Fruit fly (Drosophila melanogaster): Measurements from ENCODE around the gene CG42266.

The CG42266 gene

dm6 chr2L:16325515-16326257, 14.5 kb downstream of the CG42266 start, which contains the start of gene cact (continued):
- TF ChIP-seq CG12236 (GFP tag; optimal IDR thresholded peaks at IDR 0.05) (peak; percentile 92), Hr51 (GFP tag; optimal IDR thresholded peaks at IDR 0.05) (peak; percentile 92 to 93), H15 (GFP tag; IDR thresholded peaks at IDR 0.05) (peak; percentile 88; the same call in 2 of the 3 replicates), CG13287 (GFP tag; IDR thresholded peaks at IDR 0.05; ENCODE audit: partially characterized antibody) (peak; percentile 68), lilli (GFP tag; optimal IDR thresholded peaks at IDR 0.05) (peak; percentile 97), CG12659 (GFP tag; optimal IDR thresholded peaks at IDR 0.05) (peak; percentile 95), CG9215 (GFP tag; IDR thresholded peaks at IDR 0.05) (peak; percentile 85), zf30C (GFP tag; optimal IDR thresholded peaks at IDR 0.05) (no peak), CG3281 (GFP tag; optimal IDR thresholded peaks at IDR 0.05) (peak; percentile 89), CG5180 (GFP tag; optimal IDR thresholded peaks at IDR 0.05) (peak; percentile 57), tgo (GFP tag; IDR thresholded peaks at IDR 0.05) (peak; percentile 90), row (GFP tag; IDR thresholded peaks at IDR 0.05) (peak; percentile 98), Dp (GFP tag; optimal IDR thresholded peaks at IDR 0.05) (peak; percentile 69), CG10366 (GFP tag; IDR thresholded peaks at IDR 0.05) (peak; percentile 89), CG8944 (GFP tag; optimal IDR thresholded peaks at IDR 0.05) (peak; percentile 91), CG3407 (GFP tag; optimal IDR thresholded peaks at IDR 0.05) (peak; percentile 79), dm (GFP tag; optimal IDR thresholded peaks at IDR 0.05) (peak; percentile 92), lbe (GFP tag; optimal IDR thresholded peaks at IDR 0.05) (peak; percentile 94), CG2199 (GFP tag; IDR thresholded peaks at IDR 0.05) (peak; percentile 87), Sox100B (GFP tag; optimal IDR thresholded peaks at IDR 0.05) (peak; percentile 77), CG9609 (GFP tag; optimal IDR thresholded peaks at IDR 0.05) (peak; percentile 94), zfh2 (GFP tag; optimal IDR thresholded peaks at IDR 0.05) (peak; percentile 96), CG32532 (GFP tag; IDR thresholded peaks at IDR 0.05) (peak; percentile 94), CG6689 (GFP tag; IDR thresholded peaks at IDR 0.05) (peak; percentile 89), corto (GFP tag; optimal IDR thresholded peaks at IDR 0.05) (peak; percentile 78), Lhr (GFP tag; optimal IDR thresholded peaks at IDR 0.05) (peak; percentile 87), CG1603 (tag; optimal IDR thresholded peaks at IDR 0.05) (peak; percentile 50), CG18764 (GFP tag; optimal IDR thresholded peaks at IDR 0.05) (peak; percentile 85), Bteb2 (GFP tag; optimal IDR thresholded peaks at IDR 0.05) (peak; percentile 96), klu (GFP tag; IDR thresholded peaks at IDR 0.05) (peak; percentile 86), CG34422 (GFP tag; IDR thresholded peaks at IDR 0.05) (peak; percentile 93), CG15011 (GFP tag; optimal IDR thresholded peaks at IDR 0.05) (peak; percentile 85), gt (GFP tag; IDR thresholded peaks at IDR 0.05) (peak; percentile 71; the same call in 1 of the 2 replicates), CG10979 (tag; optimal IDR thresholded peaks at IDR 0.05) (peak; percentile 89), C15 (GFP tag; IDR thresholded peaks at IDR 0.05) (0 out of 3 replicates have a peak, but pooled peaks have one; percentile 53), sob (GFP tag; IDR thresholded peaks at IDR 0.05) (peak; percentile 93), eve (GFP tag; optimal IDR thresholded peaks at IDR 0.05) (peak in 1 of 2 experiments; percentile 90), Hmr (GFP tag; optimal IDR thresholded peaks at IDR 0.05) (peak; percentile 93), ro (GFP tag; IDR thresholded peaks at IDR 0.05) (peak; percentile 80), CG14860 (GFP tag; IDR thresholded peaks at IDR 0.05; ENCODE audit: partially characterized antibody) (no peak), HLH54F (GFP tag; optimal IDR thresholded peaks at IDR 0.05) (peak; percentile 95), Neu2 (GFP tag; optimal IDR thresholded peaks at IDR 0.05; ENCODE audit: borderline replicate concordance) (peak; percentile 60), Rfx (GFP tag; IDR thresholded peaks at IDR 0.05) (peak; percentile 93), tup (GFP tag; optimal IDR thresholded peaks at IDR 0.05) (peak; percentile 89), CG14014 (GFP tag; IDR thresholded peaks at IDR 0.05) (peak; percentile 85), scrt (GFP tag; optimal IDR thresholded peaks at IDR 0.05) (peak; percentile 82), dati (GFP tag; IDR thresholded peaks at IDR 0.05) (no peak; the same call in 1 of the 2 replicates), knrl (GFP tag; IDR thresholded peaks at IDR 0.05; ENCODE audit: partially characterized antibody) (peak; percentile 75), kah (GFP tag; optimal IDR thresholded peaks at IDR 0.05) (peak; percentile 53)

All from whole organism, embryonic.